Worm (Caenorhabditis elegans): ENCODE measurements around the gene pdi-1.

ce11 chrIII:3694572-3694971 lies 6.7 kb downstream of the pdi-1 start, which contains the start of gene npr-15:
- no peak for TF ChIP-seq ztf-11 (tag; optimal IDR thresholded peaks at IDR 0.05)
- no peak for TF ChIP-seq crh-2 (tag; optimal IDR thresholded peaks at IDR 0.05)
- no peak for TF ChIP-seq nhr-6 (tag; optimal IDR thresholded peaks at IDR 0.05)
- TF ChIP-seq ztf-1 (GFP tag; conservative IDR thresholded peaks at IDR 0.05) = no peak
- no peak for TF ChIP-seq nhr-237 (tag; optimal IDR thresholded peaks at IDR 0.05)
- TF ChIP-seq mbf-1 (tag; optimal IDR thresholded peaks at IDR 0.05) = no peak
- no peak for TF ChIP-seq ceh-16 (tag; optimal IDR thresholded peaks at IDR 0.05)
- no peak for TF ChIP-seq C34F6.9 (tag; optimal IDR thresholded peaks at IDR 0.05)
- TF ChIP-seq ama-1 (optimal IDR thresholded peaks at IDR 0.05) = no peak
- no peak for TF ChIP-seq nhr-10 (tag; optimal IDR thresholded peaks at IDR 0.05)
- no peak for TF ChIP-seq F13H6.1 (tag; optimal IDR thresholded peaks at IDR 0.05)
